Fruit fly (Drosophila melanogaster) whole organism, prepupa: ENCODE data around the gene inaF-B.

Experiments
- CG10631 ChIP-seq: fragments of 200-800 bp; sonication (Bioruptor generic); optimal IDR thresholded peaks from 2 replicates; lab custom pipeline; 2016; ENCODE audit warnings: missing biosample characterization, missing genetic modification characterization
- CG10669 ChIP-seq: fragments of 200-800 bp; sonication (Bioruptor generic); optimal IDR thresholded peaks from 3 replicates; lab custom pipeline; 2018; ENCODE audit warnings: missing biosample characterization, mild to moderate bottlenecking, missing genetic modification characterization, moderate library complexity
- CG11294 ChIP-seq: fragments of 200-800 bp; sonication (Bioruptor generic); IDR thresholded peaks from 2 replicates; pipeline ENCODE4 v1.3.6; 2022; ENCODE audit warnings: missing biosample characterization, missing genetic modification characterization
- CG11762 ChIP-seq: fragments of 200-800 bp; sonication (Bioruptor generic); optimal IDR thresholded peaks from 3 replicates; lab custom pipeline; 2016; ENCODE audit warnings: missing biosample characterization, missing genetic modification characterization; ENCODE audit not compliant: insufficient read depth
- CG11902 ChIP-seq: fragments of 200-800 bp; sonication (Bioruptor generic); optimal IDR thresholded peaks from 3 replicates; lab custom pipeline; 2016; ENCODE audit warnings: missing biosample characterization, missing genetic modification characterization
- CG15336 ChIP-seq: fragments of 200-800 bp; sonication (Bioruptor generic); IDR thresholded peaks from 2 replicates; pipeline ENCODE4 v1.3.6; 2022; ENCODE audit warnings: missing biosample characterization, missing genetic modification characterization
- CG16779 ChIP-seq: fragments of 200-800 bp; sonication (Bioruptor generic); optimal IDR thresholded peaks from 3 replicates; lab custom pipeline; 2017; ENCODE audit warnings: missing biosample characterization, mild to moderate bottlenecking, missing genetic modification characterization
- CG3032 ChIP-seq: fragments of 200-800 bp; optimal IDR thresholded peaks from 2 replicates; lab custom pipeline; 2019; ENCODE audit warnings: missing biosample characterization, mild to moderate bottlenecking, missing genetic modification characterization, moderate library complexity
- CG31627 ChIP-seq: fragments of 200-800 bp; sonication (Bioruptor generic); optimal IDR thresholded peaks from 3 replicates; lab custom pipeline; 2016; ENCODE audit warnings: missing biosample characterization, missing genetic modification characterization
- CG34406 ChIP-seq: fragments of 200-800 bp; sonication (Bioruptor generic); optimal IDR thresholded peaks from 3 replicates; lab custom pipeline; 2016; ENCODE audit warnings: missing biosample characterization, missing genetic modification characterization
- CG3919 ChIP-seq: fragments of 200-800 bp; sonication (Bioruptor generic); optimal IDR thresholded peaks from 3 replicates; lab custom pipeline; 2016; ENCODE audit warnings: missing biosample characterization, missing genetic modification characterization
- CG6163 ChIP-seq: fragments of 200-800 bp; sonication (Bioruptor generic); IDR thresholded peaks from 3 replicates; pipeline ENCODE4 v1.3.6; 2022; ENCODE audit warnings: missing biosample characterization, missing genetic modification characterization
- CG6276 ChIP-seq: fragments of 200-800 bp; sonication (Bioruptor generic); optimal IDR thresholded peaks from 2 replicates; lab custom pipeline; 2017; ENCODE audit warnings: missing biosample characterization, mild to moderate bottlenecking, missing genetic modification characterization
- CG6792 ChIP-seq: fragments of 200-800 bp; sonication (Bioruptor generic); optimal IDR thresholded peaks from 3 replicates; lab custom pipeline; 2016; ENCODE audit warnings: missing biosample characterization, missing genetic modification characterization
- CG6808 ChIP-seq: fragments of 200-800 bp; sonication (Bioruptor generic); optimal IDR thresholded peaks from 3 replicates; lab custom pipeline; 2017; ENCODE audit warnings: missing biosample characterization, missing genetic modification characterization, mild to moderate bottlenecking, moderate library complexity, missing genetic modification reagents
- CG6854 ChIP-seq: fragments of 200-800 bp; sonication (Bioruptor generic); optimal IDR thresholded peaks from 2 replicates; lab custom pipeline; 2017; ENCODE audit warnings: missing biosample characterization, mild to moderate bottlenecking, missing genetic modification characterization
- CG7368 ChIP-seq: fragments of 200-800 bp; sonication (Bioruptor generic); optimal IDR thresholded peaks from 3 replicates; lab custom pipeline; 2016; ENCODE audit warnings: missing biosample characterization, missing genetic modification characterization
- CG8119 ChIP-seq: fragments of 200-800 bp; sonication (Bioruptor generic); IDR thresholded peaks from 3 replicates; pipeline ENCODE4 v1.3.6; 2022; ENCODE audit warnings: missing biosample characterization, missing genetic modification characterization
- CG8632 ChIP-seq: fragments of 200-800 bp; sonication (Bioruptor generic); optimal IDR thresholded peaks from 3 replicates; lab custom pipeline; 2016; ENCODE audit warnings: missing biosample characterization, missing genetic modification characterization
- CG9139 ChIP-seq: fragments of 200-800 bp; sonication (Bioruptor generic); optimal IDR thresholded peaks from 3 replicates; lab custom pipeline; 2017; ENCODE audit warnings: missing biosample characterization, mild to moderate bottlenecking, missing genetic modification characterization
- Eip93F ChIP-seq: fragments of 200-800 bp; sonication (Bioruptor generic); optimal IDR thresholded peaks from 2 replicates; lab custom pipeline; 2016; ENCODE audit warnings: missing biosample characterization, mild to moderate bottlenecking, missing genetic modification characterization
- Ets21C ChIP-seq: fragments of 200-800 bp; sonication (Bioruptor generic); optimal IDR thresholded peaks from 3 replicates; lab custom pipeline; 2016; ENCODE audit warnings: missing biosample characterization, missing genetic modification characterization
- Gug ChIP-seq: fragments of 200-800 bp; sonication (Bioruptor generic); IDR thresholded peaks from 2 replicates; pipeline ENCODE4 v1.3.6; 2022; ENCODE audit warnings: missing biosample characterization, missing genetic modification characterization
- Hr38 ChIP-seq: sonication (Bioruptor generic); optimal IDR thresholded peaks from 2 replicates; lab custom pipeline; 2016; ENCODE audit warnings: missing biosample characterization, missing genetic modification characterization
- Hr39 ChIP-seq: fragments of 200-800 bp; sonication (Bioruptor generic); optimal IDR thresholded peaks from 2 replicates; lab custom pipeline; 2016; ENCODE audit warnings: missing biosample characterization, missing genetic modification characterization
- Hr4 ChIP-seq: fragments of 200-800 bp; sonication (Bioruptor generic); optimal IDR thresholded peaks from 3 replicates; lab custom pipeline; 2016; ENCODE audit warnings: missing biosample characterization, missing genetic modification characterization
- Lpt ChIP-seq: fragments of 200-800 bp; sonication (Bioruptor generic); optimal IDR thresholded peaks from 3 replicates; lab custom pipeline; 2016; ENCODE audit warnings: missing biosample characterization, missing genetic modification characterization
- Met ChIP-seq: fragments of 200-800 bp; sonication (Bioruptor generic); optimal IDR thresholded peaks from 3 replicates; lab custom pipeline; 2016; ENCODE audit warnings: missing biosample characterization, missing genetic modification characterization
- Sox102F ChIP-seq: fragments of 200-800 bp; sonication (Bioruptor generic); optimal IDR thresholded peaks from 2 replicates; lab custom pipeline; 2016; ENCODE audit warnings: missing biosample characterization, mild to moderate bottlenecking, missing genetic modification characterization
- Sox14 ChIP-seq: fragments of 200-800 bp; sonication (Bioruptor generic); optimal IDR thresholded peaks from 3 replicates; lab custom pipeline; 2016; ENCODE audit warnings: missing biosample characterization, missing genetic modification characterization
- achi ChIP-seq: fragments of 200-800 bp; sonication (Bioruptor generic); optimal IDR thresholded peaks from 3 replicates; lab custom pipeline; 2016; ENCODE audit warnings: missing biosample characterization, missing genetic modification characterization
- cyc ChIP-seq: fragments of 200-800 bp; sonication (Bioruptor generic); optimal IDR thresholded peaks from 3 replicates; lab custom pipeline; 2016; ENCODE audit warnings: missing biosample characterization, missing genetic modification characterization
- dac ChIP-seq: fragments of 200-800 bp; sonication (Bioruptor generic); optimal IDR thresholded peaks from 2 replicates; lab custom pipeline; 2017; ENCODE audit warnings: missing biosample characterization, mild to moderate bottlenecking, missing genetic modification characterization
- dsx ChIP-seq: fragments of 200-800 bp; optimal IDR thresholded peaks from 3 replicates; lab custom pipeline; 2019; ENCODE audit warnings: missing biosample characterization, mild to moderate bottlenecking, missing genetic modification characterization, moderate library complexity; ENCODE audit not compliant: poor library complexity, severe bottlenecking
- eg ChIP-seq: fragments of 200-800 bp; sonication (Bioruptor generic); IDR thresholded peaks from 3 replicates; pipeline ENCODE4 v1.3.6; 2022; ENCODE audit warnings: missing biosample characterization, missing genetic modification characterization
- esn ChIP-seq: fragments of 200-800 bp; sonication (Bioruptor generic); optimal IDR thresholded peaks from 2 replicates; lab custom pipeline; 2016; ENCODE audit warnings: missing biosample characterization, mild to moderate bottlenecking, missing genetic modification characterization, moderate library complexity
- fd59A ChIP-seq: fragments of 200-800 bp; sonication (Bioruptor generic); optimal IDR thresholded peaks from 2 replicates; lab custom pipeline; 2017; ENCODE audit warnings: missing biosample characterization, mild to moderate bottlenecking, missing genetic modification characterization, missing genetic modification reagents
- fd85E ChIP-seq: fragments of 200-800 bp; sonication (Bioruptor generic); optimal IDR thresholded peaks from 3 replicates; lab custom pipeline; 2016; ENCODE audit warnings: missing biosample characterization, missing genetic modification characterization
- fkh ChIP-seq: fragments of 200-800 bp; sonication (Bioruptor generic); optimal IDR thresholded peaks from 3 replicates; lab custom pipeline; 2017; ENCODE audit warnings: missing biosample characterization, mild to moderate bottlenecking, missing genetic modification characterization, moderate library complexity
- lz ChIP-seq: fragments of 200-800 bp; sonication (Bioruptor generic); optimal IDR thresholded peaks from 3 replicates; lab custom pipeline; 2016; ENCODE audit warnings: missing biosample characterization, missing genetic modification characterization
- net ChIP-seq: fragments of 200-800 bp; sonication (Bioruptor generic); optimal IDR thresholded peaks from 3 replicates; lab custom pipeline; 2016; ENCODE audit warnings: missing biosample characterization, missing genetic modification characterization
- pdm3 ChIP-seq: fragments of 200-800 bp; sonication (Bioruptor generic); optimal IDR thresholded peaks from 3 replicates; lab custom pipeline; 2016; ENCODE audit warnings: missing biosample characterization, missing genetic modification characterization
- salr ChIP-seq, 2 experiments: fragments of 200-800 bp; sonication (Bioruptor generic); optimal IDR thresholded peaks; 3 replicates each; lab custom pipeline; 2016 to 2018; ENCODE audit warnings: missing biosample characterization in 2 of 2, missing genetic modification characterization in 2 of 2, mild to moderate bottlenecking in 1 of 2
- svp ChIP-seq: fragments of 200-800 bp; sonication (Bioruptor generic); peaks from one replicate; lab custom pipeline; 2016; ENCODE audit warnings: missing biosample characterization, missing genetic modification characterization
- topi ChIP-seq: fragments of 200-800 bp; sonication (Bioruptor generic); optimal IDR thresholded peaks from 3 replicates; lab custom pipeline; 2016; ENCODE audit warnings: missing biosample characterization, missing genetic modification characterization
- vri ChIP-seq: fragments of 200-800 bp; sonication (Bioruptor generic); optimal IDR thresholded peaks from 3 replicates; lab custom pipeline; 2016; ENCODE audit warnings: missing biosample characterization, mild to moderate bottlenecking, missing genetic modification characterization

Gene inaF-B

dm6 chrX:11729993-11730392, 2.6 kb downstream of the inaF-B start (continued):
- TF ChIP-seq Sox102F (GFP tag; lab: Kevin White, UChicago) (no peak), CG8119 (GFP tag; lab: Robert Waterston, UW) (no peak), pdm3 (no peak), topi (GFP tag; lab: Kevin White, UChicago) (no peak), cyc (no peak), CG11762 (no peak), CG6854 (GFP tag; lab: Kevin White, UChicago) (no peak), CG9139 (GFP tag; lab: Kevin White, UChicago) (no peak), fd85E (GFP tag; lab: Kevin White, UChicago) (no peak), Met (GFP tag; lab: Kevin White, UChicago) (no peak), CG3032 (tag; lab: Kevin White, UChicago) (no peak), svp (GFP tag; lab: Kevin White, UChicago) (no peak), CG11294 (GFP tag; lab: Robert Waterston, UW) (peak; percentile 30; the same call in 1 of the 2 replicates), CG15336 (GFP tag; lab: Robert Waterston, UW) (0 out of 2 replicates have a peak, but pooled peaks have one; percentile 22), fd59A (GFP tag; lab: Kevin White, UChicago) (no peak), CG16779 (tag; lab: Kevin White, UChicago) (no peak), CG31627 (GFP tag; lab: Kevin White, UChicago) (no peak), Ets21C (GFP tag; lab: Kevin White, UChicago) (no peak), dac (GFP tag; lab: Kevin White, UChicago) (peak; percentile 29), net (GFP tag; lab: Kevin White, UChicago) (no peak), salr (GFP tag; optimal IDR thresholded peaks at IDR 0.05; lab: Kevin White, UChicago) (no peak), CG6792 (no peak), achi (GFP tag; lab: Kevin White, UChicago) (no peak), Hr4 (peak; percentile 45), dsx (no peak), Sox14 (GFP tag; lab: Kevin White, UChicago) (no peak), Gug (no peak), vri (GFP tag; lab: Kevin White, UChicago) (no peak), CG6808 (GFP tag; lab: Kevin White, UChicago) (no peak)

- TF ChIP-seq Sox14 (GFP tag; lab: Kevin White, UChicago) (no peak), CG7368 (GFP tag; lab: Kevin White, UChicago) (no peak), Hr38 (GFP tag; lab: Kevin White, UChicago) (no peak), fd85E (GFP tag; lab: Kevin White, UChicago) (no peak), CG8632 (GFP tag; lab: Kevin White, UChicago) (no peak), fkh (GFP tag; lab: Kevin White, UChicago) (no peak), Eip93F (no peak), topi (GFP tag; lab: Kevin White, UChicago) (no peak)
These were observed 3.6 kb downstream of the inaF-B start, which contains the start of gene inaF-D for dm6 chrX:11728999-11729398. inaF-D (minus strand) TSS chrX:11729099.

DNA sequence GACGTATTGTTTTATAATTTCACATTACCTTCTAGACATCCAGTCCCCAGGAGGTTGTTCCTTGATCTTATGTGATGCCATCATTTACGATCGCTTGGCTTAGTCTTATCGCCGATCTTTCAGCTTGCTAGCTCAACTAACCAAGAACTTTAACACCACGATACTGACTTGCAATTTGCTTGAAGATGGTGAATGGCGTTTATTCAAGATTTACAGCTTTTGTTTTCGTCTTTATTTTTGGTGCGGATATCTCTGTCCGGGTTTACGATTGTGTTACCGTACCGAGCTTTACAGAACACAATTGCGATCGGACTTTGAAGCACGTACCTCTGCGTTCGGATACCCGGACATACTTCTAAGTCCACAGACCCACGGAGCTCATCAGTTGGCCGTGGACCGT, 8.6 kb downstream of the inaF-B start, which contains the start of gene CG15221:
TSS of gene CG15221 (plus strand) at position 301 of the 400 bp plus-strand sequence.
- TF ChIP-seq Lpt (GFP tag; lab: Kevin White, UChicago), result no peak
- TF ChIP-seq CG7368 (GFP tag; lab: Kevin White, UChicago), result no peak
- no peak for TF ChIP-seq dsx
- no peak for TF ChIP-seq achi (GFP tag; lab: Kevin White, UChicago)
- no peak for TF ChIP-seq Met (GFP tag; lab: Kevin White, UChicago)

DNA sequence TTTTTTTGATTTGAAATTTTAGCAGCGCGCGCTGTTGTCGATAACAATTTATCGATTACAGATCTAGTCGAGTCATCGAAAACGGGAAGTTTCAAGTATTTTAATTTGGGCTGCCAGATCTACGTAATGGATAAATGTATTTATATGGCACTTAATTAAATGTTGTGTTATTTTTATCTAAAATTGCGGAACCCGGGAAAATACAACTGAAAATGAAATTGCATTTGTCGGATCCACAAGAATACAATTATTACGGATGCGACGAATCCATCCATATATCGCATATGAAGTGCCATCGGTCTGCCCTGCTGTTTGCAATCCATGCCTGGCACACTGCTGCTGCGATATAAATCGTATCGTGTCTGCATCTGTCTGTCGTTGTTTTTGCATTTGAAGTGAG, 12.4 kb downstream of the inaF-B start, which contains the start of gene Tango10:
TSS of gene Tango10 (plus strand) at position 108 of the 400 bp plus-strand sequence.
- TF ChIP-seq lz (GFP tag; lab: Kevin White, UChicago), result peak; percentile 37
- peak; percentile 34 for TF ChIP-seq CG3032 (tag; lab: Kevin White, UChicago)
- peak; percentile 74 for TF ChIP-seq CG10631 (GFP tag; lab: Kevin White, UChicago)
- TF ChIP-seq esn (GFP tag; lab: Kevin White, UChicago), result peak; percentile 62
- TF ChIP-seq svp (GFP tag; lab: Kevin White, UChicago), result no peak
- no peak for TF ChIP-seq Gug
- TF ChIP-seq CG10669 (GFP tag; lab: Kevin White, UChicago), result no peak
- TF ChIP-seq CG6276 (GFP tag; lab: Kevin White, UChicago), result no peak
- TF ChIP-seq eg, result peak; percentile 47
- TF ChIP-seq CG3919 (GFP tag; lab: Kevin White, UChicago), result peak; percentile 55
- peak; percentile 47 for TF ChIP-seq CG11902 (GFP tag; lab: Kevin White, UChicago)
- peak; percentile 60 for TF ChIP-seq topi (GFP tag; lab: Kevin White, UChicago)
- peak; percentile 53 for TF ChIP-seq Ets21C (GFP tag; lab: Kevin White, UChicago)
- no peak for TF ChIP-seq CG34406 (GFP tag; lab: Kevin White, UChicago)
- peak; percentile 39; the same call in 1 of the 3 replicates for TF ChIP-seq CG6163 (GFP tag; lab: Robert Waterston, UW)
- peak; percentile 71 for TF ChIP-seq Hr39 (GFP tag; lab: Kevin White, UChicago)
- peak; percentile 19 for TF ChIP-seq CG6792
- peak; percentile 56 for TF ChIP-seq CG7368 (GFP tag; lab: Kevin White, UChicago)
- peak; percentile 70 for TF ChIP-seq CG31627 (GFP tag; lab: Kevin White, UChicago)
- peak; percentile 68 for TF ChIP-seq Sox14 (GFP tag; lab: Kevin White, UChicago)
